Fruit fly (Drosophila melanogaster) whole organism: ENCODE data around the gene Xport-B.

Experiments
- CG8478 ChIP-seq: fragments of >200 bp; optimal IDR thresholded peaks from 2 replicates; lab custom pipeline; 2018; ENCODE audit warnings: inconsistent platforms
- Dll ChIP-seq: fragments of >200 bp; optimal IDR thresholded peaks from 2 replicates; lab custom pipeline; 2017
- EcR ChIP-seq, 2 experiments: fragments of >200 bp; optimal IDR thresholded peaks; 2 replicates each; lab custom pipeline; 2017; ENCODE audit warnings: missing biosample characterization in 2 of 2, missing genetic modification characterization in 2 of 2, missing genetic modification reagents in 2 of 2
- pan ChIP-seq: fragments of >200 bp; optimal IDR thresholded peaks from 2 replicates; lab custom pipeline; 2017
- psq ChIP-seq: fragments of >200 bp; optimal IDR thresholded peaks from 2 replicates; lab custom pipeline; 2017
- usp ChIP-seq: fragments of >200 bp; optimal IDR thresholded peaks from 2 replicates; lab custom pipeline; 2017; ENCODE audit warnings: missing biosample characterization, missing genetic modification characterization, mixed read lengths

- no peak for TF ChIP-seq usp (GFP tag; lab: Kevin White, UChicago)
- TF ChIP-seq Dll (lab: Kevin White, UChicago), result no peak
- TF ChIP-seq pan, result no peak
- TF ChIP-seq EcR (GFP tag; optimal IDR thresholded peaks at IDR 0.05; lab: Kevin White, UChicago), result no peak
- TF ChIP-seq CG8478 (lab: Kevin White, UChicago), result no peak
- no peak for TF ChIP-seq psq (lab: Kevin White, UChicago)
These were observed 24.7 kb downstream of the Xport-B start, which contains the start of gene CG4733 for dm6 chr3R:19890340-19890998.
